Worm (Caenorhabditis elegans) whole organism, late embryonic: ENCODE data around the gene F49H6.17.

ENCODE experiments used
- C08G9.2 ChIP-seq: sonication (generic microtip); optimal IDR thresholded peaks from 2 replicates; lab custom pipeline; 2016; ENCODE audit warnings: mild to moderate bottlenecking, missing genetic modification characterization, moderate library complexity, missing compliant biosample characterization
- K02D7.2 ChIP-seq: sonication (generic microtip); optimal IDR thresholded peaks from 2 replicates; lab custom pipeline; 2017; ENCODE audit warnings: mild to moderate bottlenecking, missing genetic modification characterization, missing compliant biosample characterization
- Y22D7AL.16 ChIP-seq: sonication (generic microtip); optimal IDR thresholded peaks from 2 replicates; lab custom pipeline; 2016; ENCODE audit warnings: missing genetic modification characterization, missing compliant biosample characterization
- ahr-1 ChIP-seq: sonication (generic microtip); optimal IDR thresholded peaks from 2 replicates; lab custom pipeline; 2016; ENCODE audit warnings: missing genetic modification characterization, missing compliant biosample characterization
- ceh-19 ChIP-seq: fragments of 200-800 bp; sonication (Bioruptor generic); optimal IDR thresholded peaks from 2 replicates; lab custom pipeline; 2018; ENCODE audit warnings: mild to moderate bottlenecking, missing genetic modification characterization, missing compliant biosample characterization
- ceh-2 ChIP-seq: sonication (generic microtip); optimal IDR thresholded peaks from 2 replicates; lab custom pipeline; 2016; ENCODE audit warnings: missing genotype, missing genetic modification characterization, missing compliant biosample characterization
- ceh-22 ChIP-seq: sonication (generic microtip); optimal IDR thresholded peaks from 2 replicates; lab custom pipeline; 2017; ENCODE audit warnings: missing biosample characterization, missing genetic modification characterization
- ceh-30 ChIP-seq: fragments of 150-350 bp; optimal IDR thresholded peaks from 2 replicates; lab custom pipeline; 2014; ENCODE audit warnings: missing biosample characterization, missing genetic modification characterization
- ceh-31 ChIP-seq: sonication (generic microtip); optimal IDR thresholded peaks from 2 replicates; lab custom pipeline; 2016; ENCODE audit warnings: missing genetic modification characterization, missing compliant biosample characterization
- ceh-34 ChIP-seq: sonication (generic microtip); optimal IDR thresholded peaks from 2 replicates; lab custom pipeline; 2016; ENCODE audit warnings: mild to moderate bottlenecking, missing genetic modification characterization, missing compliant biosample characterization
- ceh-48 ChIP-seq: sonication (generic microtip); optimal IDR thresholded peaks from 2 replicates; lab custom pipeline; 2016; ENCODE audit warnings: missing genetic modification characterization, inconsistent platforms, missing compliant biosample characterization
- ceh-6 ChIP-seq: fragments of 200-800 bp; sonication (Bioruptor generic); optimal IDR thresholded peaks from 2 replicates; lab custom pipeline; 2018; ENCODE audit warnings: mild to moderate bottlenecking, missing genetic modification characterization, missing compliant biosample characterization
- ceh-9 ChIP-seq: sonication (generic microtip); optimal IDR thresholded peaks from 2 replicates; lab custom pipeline; 2016; ENCODE audit warnings: mild to moderate bottlenecking, missing genetic modification characterization, inconsistent platforms, missing compliant biosample characterization
- che-1 ChIP-seq: sonication (generic microtip); optimal IDR thresholded peaks from 2 replicates; lab custom pipeline; 2016; ENCODE audit warnings: mild to moderate bottlenecking, missing genetic modification characterization, missing compliant biosample characterization
- dmd-4 ChIP-seq: sonication (generic microtip); optimal IDR thresholded peaks from 2 replicates; lab custom pipeline; 2016; ENCODE audit warnings: borderline replicate concordance, missing genetic modification characterization, missing compliant biosample characterization
- elt-2 ChIP-seq: sonication (generic microtip); optimal IDR thresholded peaks from 2 replicates; lab custom pipeline; 2016; ENCODE audit warnings: missing genetic modification reagents, missing genetic modification characterization, missing compliant biosample characterization
- ets-4 ChIP-seq: sonication (generic microtip); optimal IDR thresholded peaks from 2 replicates; lab custom pipeline; 2016; ENCODE audit warnings: missing genetic modification characterization, missing compliant biosample characterization
- fkh-6 ChIP-seq: sonication (generic microtip); optimal IDR thresholded peaks from 2 replicates; lab custom pipeline; 2016; ENCODE audit warnings: missing genetic modification characterization, missing compliant biosample characterization
- hlh-30 ChIP-seq: sonication (generic microtip); optimal IDR thresholded peaks from 2 replicates; lab custom pipeline; 2017; ENCODE audit warnings: antibody characterized with exemption, missing genetic modification characterization, missing compliant biosample characterization; ENCODE audit not compliant: insufficient read depth
- lim-6 ChIP-seq: sonication (generic microtip); optimal IDR thresholded peaks from 2 replicates; lab custom pipeline; 2016; ENCODE audit warnings: missing genetic modification characterization, missing compliant biosample characterization
- mec-3 ChIP-seq: sonication (generic microtip); optimal IDR thresholded peaks from 2 replicates; lab custom pipeline; 2016; ENCODE audit warnings: borderline replicate concordance, missing genetic modification characterization, missing compliant biosample characterization
- nfya-1 ChIP-seq: sonication (generic microtip); optimal IDR thresholded peaks from 2 replicates; lab custom pipeline; 2017; ENCODE audit warnings: missing genetic modification characterization, mild to moderate bottlenecking, missing compliant biosample characterization, antibody characterized with exemption, moderate library complexity
- nhr-11 ChIP-seq: fragments of 150-350 bp; optimal IDR thresholded peaks from 2 replicates; lab custom pipeline; 2014; ENCODE audit warnings: missing biosample characterization, missing genetic modification characterization
- nhr-232 ChIP-seq: sonication (generic microtip); optimal IDR thresholded peaks from 2 replicates; lab custom pipeline; 2016; ENCODE audit warnings: missing genetic modification characterization, missing compliant biosample characterization
- npax-4 ChIP-seq: sonication (generic microtip); optimal IDR thresholded peaks from 2 replicates; lab custom pipeline; 2016; ENCODE audit warnings: missing genetic modification characterization, missing compliant biosample characterization
- pag-3 ChIP-seq: sonication (generic microtip); optimal IDR thresholded peaks from 2 replicates; lab custom pipeline; 2016; ENCODE audit warnings: missing compliant biosample characterization, missing genetic modification characterization, borderline replicate concordance
- pat-9 ChIP-seq: fragments of 200-800 bp; sonication (Bioruptor generic); optimal IDR thresholded peaks from 2 replicates; lab custom pipeline; 2018; ENCODE audit warnings: mild to moderate bottlenecking, missing genetic modification characterization, moderate library complexity, missing compliant biosample characterization
- pha-2 ChIP-seq: sonication (generic microtip); optimal IDR thresholded peaks from 2 replicates; lab custom pipeline; 2017; ENCODE audit warnings: mild to moderate bottlenecking, missing genetic modification characterization, missing compliant biosample characterization
- pha-4 ChIP-seq: fragments of 150-350 bp; optimal IDR thresholded peaks from 2 replicates; lab custom pipeline; 2018; ENCODE audit warnings: missing biosample characterization, missing genetic modification reagents, missing genetic modification characterization
- pqm-1 ChIP-seq: sonication (generic microtip); optimal IDR thresholded peaks from 2 replicates; lab custom pipeline; 2016; ENCODE audit warnings: missing genetic modification characterization, missing compliant biosample characterization
- ref-2 ChIP-seq: sonication (generic microtip); optimal IDR thresholded peaks from 2 replicates; lab custom pipeline; 2016; ENCODE audit warnings: missing genetic modification characterization, missing compliant biosample characterization
- rnt-1 ChIP-seq: sonication (generic microtip); optimal IDR thresholded peaks from 2 replicates; lab custom pipeline; 2016; ENCODE audit warnings: missing genetic modification characterization, missing compliant biosample characterization
- sdc-2 ChIP-seq: sonication (generic microtip); optimal IDR thresholded peaks from 2 replicates; lab custom pipeline; 2016; ENCODE audit warnings: missing genotype, missing genetic modification characterization, missing compliant biosample characterization
- sox-2 ChIP-seq: fragments of 200-800 bp; sonication (Bioruptor generic); IDR thresholded peaks from 2 replicates; pipeline ENCODE4 v1.3.6; 2022; ENCODE audit warnings: missing genetic modification reagents, missing genetic modification characterization, missing compliant biosample characterization
- sox-4 ChIP-seq: sonication (generic microtip); optimal IDR thresholded peaks from 2 replicates; lab custom pipeline; 2017; ENCODE audit warnings: mild to moderate bottlenecking, missing genetic modification characterization, inconsistent platforms, missing compliant biosample characterization
- syd-9 ChIP-seq: sonication (generic microtip); optimal IDR thresholded peaks from 2 replicates; lab custom pipeline; 2016; ENCODE audit warnings: mild to moderate bottlenecking, missing genetic modification characterization, moderate library complexity, missing compliant biosample characterization
- tbx-2 ChIP-seq: sonication (generic microtip); optimal IDR thresholded peaks from 2 replicates; lab custom pipeline; 2016; ENCODE audit warnings: missing genetic modification characterization, missing compliant biosample characterization
- tbx-7 ChIP-seq: sonication (generic microtip); optimal IDR thresholded peaks from 2 replicates; lab custom pipeline; 2016; ENCODE audit warnings: missing genotype, missing genetic modification characterization, missing compliant biosample characterization
- ttx-3 ChIP-seq: sonication (generic microtip); optimal IDR thresholded peaks from 2 replicates; lab custom pipeline; 2016; ENCODE audit warnings: missing genetic modification reagents, missing genetic modification characterization, missing compliant biosample characterization
- unc-42 ChIP-seq: sonication (generic microtip); optimal IDR thresholded peaks from 2 replicates; lab custom pipeline; 2016; ENCODE audit warnings: missing genotype, missing genetic modification characterization, missing compliant biosample characterization
- unc-55 ChIP-seq: sonication (generic microtip); optimal IDR thresholded peaks from 2 replicates; lab custom pipeline; 2017; ENCODE audit warnings: missing biosample characterization, missing genetic modification reagents, missing genetic modification characterization

F49H6.17 gene

DNA sequence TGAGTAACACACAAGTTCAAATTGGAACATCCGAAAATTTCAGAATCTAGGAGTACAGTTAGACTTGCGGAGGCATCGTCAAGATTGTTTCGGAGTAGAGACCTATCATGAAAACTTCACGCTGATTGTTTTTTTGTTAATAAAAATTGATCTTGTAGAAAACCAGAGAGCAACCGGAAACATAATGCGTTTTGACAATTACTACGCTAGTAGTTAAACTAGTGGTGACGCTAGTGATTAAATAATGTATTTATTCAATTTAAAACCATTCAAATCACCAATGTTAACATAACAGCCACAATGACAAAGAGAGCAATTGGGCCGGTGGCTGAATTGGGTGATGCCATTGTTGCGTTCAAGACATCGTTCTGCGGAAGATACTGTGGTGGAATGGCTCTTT lies at the start of gene F49H6.17:
F49H6.17 (plus strand) TSS at position 301 of the 400 bp plus-strand sequence.
- TF ChIP-seq lim-6 (tag; lab: Kevin White, UChicago) = no peak
- TF ChIP-seq unc-55 (GFP tag; lab: Kevin White, UChicago) = no peak
- TF ChIP-seq ets-4 (tag; lab: Kevin White, UChicago) = no peak
- TF ChIP-seq ceh-9 (tag; lab: Kevin White, UChicago) = no peak
- no peak for TF ChIP-seq ceh-6 (GFP tag; lab: Kevin White, UChicago)
- TF ChIP-seq dmd-4 (tag; lab: Kevin White, UChicago) = no peak
- no peak for TF ChIP-seq ceh-30 (tag; lab: Kevin White, UChicago)
- TF ChIP-seq syd-9 (tag; lab: Kevin White, UChicago) = no peak
- no peak for TF ChIP-seq ceh-34
- no peak for TF ChIP-seq pag-3 (tag; lab: Kevin White, UChicago)
- TF ChIP-seq ceh-2 (tag; lab: Kevin White, UChicago) = no peak
- TF ChIP-seq Y22D7AL.16 (tag; lab: Kevin White, UChicago) = no peak
- TF ChIP-seq C08G9.2 = no peak
- no peak for TF ChIP-seq pqm-1 (tag; lab: Kevin White, UChicago)
- TF ChIP-seq pha-4 (tag; lab: Kevin White, UChicago) = no peak
- no peak for TF ChIP-seq sdc-2 (tag; lab: Kevin White, UChicago)
- TF ChIP-seq tbx-2 (tag; lab: Kevin White, UChicago) = no peak
- TF ChIP-seq ahr-1 (tag; lab: Kevin White, UChicago) = no peak

ce11 chrV:16972134-16972533 lies 47.7 kb upstream of the F49H6.17 start, which contains the start of gene srh-119:
TSS of gene srh-119 (plus strand) at chrV:16972434.
- no peak for TF ChIP-seq ttx-3 (tag; lab: Kevin White, UChicago)
- TF ChIP-seq ceh-19 (GFP tag; lab: Kevin White, UChicago) = no peak
- no peak for TF ChIP-seq nhr-11 (tag; lab: Kevin White, UChicago)
- TF ChIP-seq ceh-48 (tag; lab: Kevin White, UChicago) = no peak
- no peak for TF ChIP-seq pqm-1 (tag; lab: Kevin White, UChicago)
- no peak for TF ChIP-seq hlh-30 (tag; lab: Kevin White, UChicago)
- no peak for TF ChIP-seq pha-2 (tag; lab: Kevin White, UChicago)
- no peak for TF ChIP-seq dmd-4 (tag; lab: Kevin White, UChicago)
- TF ChIP-seq sox-2 (GFP tag; lab: Robert Waterston, UW) = no peak
- no peak for TF ChIP-seq ceh-6 (GFP tag; lab: Kevin White, UChicago)
- TF ChIP-seq rnt-1 (tag; lab: Kevin White, UChicago) = no peak
- no peak for TF ChIP-seq sox-4 (tag; lab: Kevin White, UChicago)
- no peak for TF ChIP-seq che-1 (tag; lab: Kevin White, UChicago)
- no peak for TF ChIP-seq ref-2 (tag; lab: Kevin White, UChicago)
- no peak for TF ChIP-seq ceh-22 (tag; lab: Kevin White, UChicago)

DNA sequence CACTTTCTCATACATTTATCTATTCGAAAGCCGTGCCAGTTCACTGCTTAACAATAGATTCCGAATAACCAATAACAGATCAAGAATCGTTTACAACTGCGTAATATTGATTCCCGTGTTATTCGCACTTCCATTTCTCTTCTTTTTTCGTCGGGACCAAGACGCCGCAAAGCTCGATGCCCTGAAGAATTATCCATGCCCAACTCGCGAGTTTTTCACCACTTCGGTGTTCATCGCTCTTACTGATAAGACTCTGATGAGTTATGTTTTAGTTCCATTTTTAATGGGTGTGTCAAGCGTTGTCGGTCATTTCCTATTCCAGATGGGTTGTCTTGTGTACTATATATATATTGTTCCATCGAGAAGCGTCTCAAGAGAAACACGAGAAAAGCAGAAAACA lies 46.5 kb upstream of the F49H6.17 start:
- TF ChIP-seq pha-4 (tag; lab: Kevin White, UChicago) (no peak), ceh-19 (GFP tag; lab: Kevin White, UChicago) (no peak), npax-4 (tag; lab: Kevin White, UChicago) (no peak), K02D7.2 (tag; lab: Kevin White, UChicago) (no peak), nhr-11 (tag; lab: Kevin White, UChicago) (no peak), elt-2 (tag; lab: Kevin White, UChicago) (no peak), fkh-6 (tag; lab: Kevin White, UChicago) (no peak), dmd-4 (tag; lab: Kevin White, UChicago) (no peak), unc-42 (tag; lab: Kevin White, UChicago) (no peak), pha-2 (tag; lab: Kevin White, UChicago) (no peak)

ce11 chrV:16974919-16975318 lies 44.9 kb upstream of the F49H6.17 start, which contains the start of gene srx-54:
TSS of gene srx-54 (plus strand) at chrV:16975219.
- no peak for TF ChIP-seq mec-3
- no peak for TF ChIP-seq K02D7.2 (tag; lab: Kevin White, UChicago)
- no peak for TF ChIP-seq sox-2 (GFP tag; lab: Robert Waterston, UW)
- TF ChIP-seq nfya-1 (tag; lab: Kevin White, UChicago) = no peak
- TF ChIP-seq pag-3 (tag; lab: Kevin White, UChicago) = no peak
- TF ChIP-seq npax-4 (tag; lab: Kevin White, UChicago) = no peak
- no peak for TF ChIP-seq nhr-232
- TF ChIP-seq C08G9.2 = no peak
- no peak for TF ChIP-seq tbx-7
- no peak for TF ChIP-seq pat-9 (tag; lab: Kevin White, UChicago)
- TF ChIP-seq pha-4 (tag; lab: Kevin White, UChicago) = no peak
- TF ChIP-seq ceh-31 (tag; lab: Kevin White, UChicago) = no peak
- TF ChIP-seq elt-2 (tag; lab: Kevin White, UChicago) = no peak
